Worm (Caenorhabditis elegans) whole organism, young adult: ENCODE results near the gene F49F1.5.

Source experiments
- B0336.3 ChIP-seq: fragments of 200-800 bp; sonication (Bioruptor generic); IDR thresholded peaks from 2 replicates; pipeline ENCODE4 v1.3.6; 2022; ENCODE audit warnings: missing genetic modification characterization, missing compliant biosample characterization
- C17E4.6 ChIP-seq: fragments of 200-800 bp; sonication (Bioruptor generic); IDR thresholded peaks from 2 replicates; pipeline ENCODE4 v1.3.6; 2022; ENCODE audit warnings: missing genetic modification reagents, missing genetic modification characterization, missing compliant biosample characterization
- T26A5.8 ChIP-seq: sonication (generic microtip); optimal IDR thresholded peaks from 2 replicates; lab custom pipeline; 2016; ENCODE audit warnings: missing genetic modification characterization, missing compliant biosample characterization
- Y56A3A.18 ChIP-seq: fragments of 200-800 bp; sonication (Bioruptor generic); IDR thresholded peaks from 2 replicates; pipeline ENCODE4 v1.3.6; 2022; ENCODE audit warnings: missing genetic modification reagents, missing genetic modification characterization, missing compliant biosample characterization
- ZK185.1 ChIP-seq: sonication (generic microtip); optimal IDR thresholded peaks from 2 replicates; lab custom pipeline; 2016; ENCODE audit warnings: mild to moderate bottlenecking, missing genetic modification characterization, missing compliant biosample characterization; ENCODE audit not compliant: poor library complexity, severe bottlenecking
- aptf-2 ChIP-seq: fragments of 200-800 bp; sonication (Bioruptor generic); conservative IDR thresholded peaks from 2 replicates; pipeline ENCODE4 v1.3.6; 2022; ENCODE audit warnings: missing genetic modification reagents, missing genetic modification characterization, missing compliant biosample characterization
- dox-1 ChIP-seq: fragments of 200-800 bp; sonication (Bioruptor generic); IDR thresholded peaks from 2 replicates; pipeline ENCODE4 v1.3.6; 2022; ENCODE audit warnings: missing genetic modification reagents, missing genetic modification characterization, missing compliant biosample characterization
- dpff-1 ChIP-seq: sonication (generic microtip); optimal IDR thresholded peaks from 2 replicates; lab custom pipeline; 2017; ENCODE audit warnings: mild to moderate bottlenecking, missing genetic modification characterization, missing compliant biosample characterization
- egl-18 ChIP-seq: fragments of 200-800 bp; sonication (Bioruptor generic); IDR thresholded peaks from 2 replicates; pipeline ENCODE4 v1.3.6; 2022; ENCODE audit warnings: missing genetic modification reagents, missing genetic modification characterization, missing compliant biosample characterization
- hlh-26 ChIP-seq: fragments of 200-800 bp; sonication (Bioruptor generic); conservative IDR thresholded peaks from 2 replicates; pipeline ENCODE4 v1.3.6; 2022; ENCODE audit warnings: missing genetic modification reagents, missing genetic modification characterization, missing compliant biosample characterization
- let-526 ChIP-seq: fragments of 200-800 bp; sonication (Bioruptor generic); IDR thresholded peaks from 2 replicates; pipeline ENCODE4 v1.3.6; 2022; ENCODE audit warnings: missing genetic modification reagents, missing genetic modification characterization, missing compliant biosample characterization
- lsy-27 ChIP-seq: sonication (generic microtip); optimal IDR thresholded peaks from 2 replicates; lab custom pipeline; 2017; ENCODE audit warnings: missing genetic modification characterization, mild to moderate bottlenecking, missing compliant biosample characterization, antibody characterized with exemption, missing genotype, borderline replicate concordance; ENCODE audit not compliant: insufficient read depth
- nhr-27 ChIP-seq: fragments of 200-800 bp; sonication (Bioruptor generic); optimal IDR thresholded peaks from 2 replicates; lab custom pipeline; 2018; ENCODE audit warnings: mild to moderate bottlenecking, missing genetic modification characterization, moderate library complexity, missing compliant biosample characterization
- nhr-90 ChIP-seq: sonication (generic microtip); optimal IDR thresholded peaks from 2 replicates; lab custom pipeline; 2016; ENCODE audit warnings: missing genotype, mild to moderate bottlenecking, missing genetic modification characterization, missing compliant biosample characterization
- rcor-1 ChIP-seq: fragments of 200-800 bp; sonication (Bioruptor generic); IDR thresholded peaks from 2 replicates; pipeline ENCODE4 v1.3.6; 2022; ENCODE audit warnings: missing genetic modification reagents, missing genetic modification characterization, missing compliant biosample characterization
- tlf-1 ChIP-seq: fragments of 200-800 bp; sonication (Bioruptor generic); optimal IDR thresholded peaks from 2 replicates; lab custom pipeline; 2018; ENCODE audit warnings: mild to moderate bottlenecking, missing genetic modification characterization, missing compliant biosample characterization
- xnd-1 ChIP-seq: sonication (generic microtip); optimal IDR thresholded peaks from 2 replicates; lab custom pipeline; 2016; ENCODE audit warnings: missing genotype, missing genetic modification reagents, missing genetic modification characterization, missing compliant biosample characterization
- ztf-26 ChIP-seq: sonication (generic microtip); optimal IDR thresholded peaks from 2 replicates; lab custom pipeline; 2017; ENCODE audit warnings: missing genetic modification characterization, missing compliant biosample characterization

F49F1.5 gene

DNA sequence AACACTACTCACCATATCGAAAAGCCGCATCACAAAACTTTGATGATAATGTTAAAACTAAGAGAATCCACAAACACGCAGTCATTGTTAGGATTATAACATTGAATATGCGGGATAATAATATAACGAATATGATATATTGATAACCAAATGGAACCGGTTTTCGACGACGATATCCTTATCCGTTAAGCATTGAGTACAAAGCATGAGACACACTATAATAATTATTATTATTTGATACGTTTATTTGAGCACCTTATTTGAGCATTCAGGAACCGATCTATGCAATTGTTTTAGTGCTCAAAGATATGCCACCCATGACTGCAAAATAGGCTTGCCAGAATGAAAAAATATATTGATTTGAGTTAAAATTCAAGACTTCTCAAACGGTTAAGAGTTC, 45.6 kb downstream of the F49F1.5 start, which contains the start of gene W03D2.9:
Gene W03D2.9 (minus strand): TSS at position 101 of the 400 bp plus-strand sequence.
- no peak for TF ChIP-seq egl-18
- TF ChIP-seq ZK185.1 (tag; lab: Kevin White, UChicago), result no peak
- no peak for TF ChIP-seq tlf-1 (GFP tag; lab: Kevin White, UChicago)
- TF ChIP-seq C17E4.6, result no peak
- TF ChIP-seq dpff-1, result no peak
- no peak for TF ChIP-seq lsy-27
- no peak for TF ChIP-seq Y56A3A.18 (GFP tag; lab: Robert Waterston, UW)
- TF ChIP-seq xnd-1 (tag; lab: Kevin White, UChicago), result no peak
- no peak for TF ChIP-seq T26A5.8 (tag; lab: Kevin White, UChicago)
- TF ChIP-seq, all 124 proteins: peak for 0

DNA sequence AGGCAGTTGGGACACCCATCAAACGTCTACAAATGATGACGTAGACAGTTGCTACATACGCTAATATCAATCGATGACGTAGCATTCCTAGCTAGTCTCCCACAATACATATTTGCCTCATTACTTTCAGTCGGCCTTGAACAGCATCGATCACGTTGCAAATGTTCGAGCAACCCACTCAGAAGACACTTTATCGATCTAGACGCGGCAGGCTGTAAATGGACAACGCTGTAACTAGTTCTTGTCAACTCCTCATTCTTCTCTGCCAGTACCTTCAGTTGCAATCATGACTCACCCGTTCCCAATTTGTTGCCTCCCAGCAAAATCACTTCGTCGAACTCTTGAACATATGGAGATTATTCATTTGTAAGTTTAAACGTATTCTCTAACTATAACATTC, 48.2 kb downstream of the F49F1.5 start, which contains the start of gene pqn-75:
Gene pqn-75 (plus strand): TSS at position 301 of the 400 bp plus-strand sequence.
- TF ChIP-seq nhr-90, result no peak
- TF ChIP-seq nhr-27 (tag; lab: Kevin White, UChicago), result no peak
- no peak for TF ChIP-seq dox-1 (GFP tag; lab: Robert Waterston, UW)
- TF ChIP-seq rcor-1 (GFP tag; lab: Robert Waterston, UW), result no peak
- TF ChIP-seq let-526 (GFP tag; lab: Robert Waterston, UW), result no peak
- no peak for TF ChIP-seq hlh-26 (GFP tag; lab: Robert Waterston, UW)
- TF ChIP-seq B0336.3 (GFP tag; lab: Robert Waterston, UW), result no peak
- TF ChIP-seq ztf-26 (tag; lab: Kevin White, UChicago), result no peak

DNA sequence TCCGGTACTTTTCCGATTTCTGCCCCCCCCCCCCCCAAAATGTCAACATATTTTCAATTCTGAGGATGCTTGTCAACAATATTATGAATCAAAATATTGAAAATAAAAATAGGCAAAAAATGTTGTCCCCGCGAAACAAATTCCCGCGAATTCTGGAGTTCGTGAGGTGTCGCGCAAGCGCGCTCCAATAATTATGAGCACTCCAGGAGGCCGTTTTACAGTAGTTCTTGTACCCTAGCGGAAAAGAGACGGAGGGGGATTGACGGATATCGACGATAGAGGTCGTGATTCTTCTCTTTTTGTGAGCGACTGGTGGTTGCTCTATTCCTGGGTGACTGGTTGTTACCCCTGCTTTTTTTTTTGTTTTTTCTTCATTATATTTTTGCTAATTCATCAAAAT, 49.4 kb downstream of the F49F1.5 start:
- TF ChIP-seq tlf-1 (GFP tag; lab: Kevin White, UChicago), result no peak
- no peak for TF ChIP-seq aptf-2 (GFP tag; lab: Robert Waterston, UW)
- no peak for TF ChIP-seq egl-18
